Fruit fly (Drosophila melanogaster): Measurements from ENCODE around the gene Tmem43.

DNA sequence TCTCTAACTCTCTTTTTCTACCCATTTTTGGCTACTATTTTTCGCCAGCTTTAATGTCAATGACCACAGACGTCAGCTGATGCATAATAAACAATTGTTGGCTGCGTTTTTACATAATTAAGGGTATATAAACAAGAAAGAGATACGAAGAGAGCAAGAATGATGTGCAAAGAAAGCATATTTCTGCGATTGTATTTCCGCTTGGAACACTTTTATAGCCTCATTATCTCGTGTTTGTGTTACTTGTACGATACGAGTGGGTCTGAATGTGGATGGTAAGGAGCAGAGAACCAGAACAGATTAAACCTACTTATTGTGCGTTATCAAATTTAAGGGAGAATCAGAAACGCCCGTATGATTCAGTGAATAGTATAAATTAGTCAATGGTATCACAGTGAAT is 19.9 kb upstream of the Tmem43 start:
- TF ChIP-seq tj (GFP tag; optimal IDR thresholded peaks at IDR 0.05) (no peak), kay (GFP tag; ENCODE audit: borderline replicate concordance) (no peak), Mnt (GFP tag; optimal IDR thresholded peaks at IDR 0.05) (no peak), CG7101 (tag; optimal IDR thresholded peaks at IDR 0.05) (no peak), ovo (GFP tag; optimal IDR thresholded peaks at IDR 0.05) (no peak), CG14711 (tag; optimal IDR thresholded peaks at IDR 0.05) (no peak), pad (GFP tag; optimal IDR thresholded peaks at IDR 0.05) (no peak)

Measured in whole organism, adult.